Worm (Caenorhabditis elegans) whole organism, L1 larva: ENCODE results near the gene srt-37.
"Not testable (repeated sequence)": the region's sequence is repeated elsewhere in the genome, so short reads cannot be mapped to it uniquely, and the experiment has no call there.

Experiments
- C34B4.2 ChIP-seq: sonication (generic microtip); optimal IDR thresholded peaks from 2 replicates; lab custom pipeline; 2017; ENCODE audit warnings: mild to moderate bottlenecking, missing genetic modification characterization, missing compliant biosample characterization
- Y116A8C.19 ChIP-seq: sonication (generic microtip); optimal IDR thresholded peaks from 2 replicates; lab custom pipeline; 2016; ENCODE audit warnings: missing compliant biosample characterization, missing genetic modification characterization, borderline replicate concordance
- aha-1 ChIP-seq: fragments of 150-350 bp; optimal IDR thresholded peaks from 2 replicates; lab custom pipeline; 2014; ENCODE audit warnings: missing biosample characterization, missing genetic modification characterization
- ama-1 ChIP-seq: fragments of 150-350 bp; optimal IDR thresholded peaks from 2 replicates; lab custom pipeline; 2014
- blmp-1 ChIP-seq: fragments of 150-350 bp; optimal IDR thresholded peaks from 2 replicates; lab custom pipeline; 2014; ENCODE audit warnings: missing biosample characterization, missing genetic modification characterization
- ceh-63 ChIP-seq: fragments of 200-800 bp; sonication (Bioruptor generic); optimal IDR thresholded peaks from 2 replicates; lab custom pipeline; 2018; ENCODE audit warnings: mild to moderate bottlenecking, missing genetic modification characterization, missing compliant biosample characterization
- ceh-82 ChIP-seq, 3 experiments: fragments of 150-350 bp in 1 of 3; sonication (generic microtip) in 2 of 3; optimal IDR thresholded peaks; 2 replicates each; lab custom pipeline; 2014 to 2017; ENCODE audit warnings: missing biosample characterization in 3 of 3, missing genetic modification characterization in 3 of 3
- ceh-88 ChIP-seq: fragments of 200-800 bp; sonication (Bioruptor generic); IDR thresholded peaks from 2 replicates; pipeline ENCODE4 v1.3.6; 2022; ENCODE audit warnings: missing genetic modification characterization, missing compliant biosample characterization
- ceh-90 ChIP-seq: sonication (generic microtip); optimal IDR thresholded peaks from 2 replicates; lab custom pipeline; 2016; ENCODE audit warnings: missing genetic modification characterization, missing compliant biosample characterization
- ces-1 ChIP-seq: fragments of 150-350 bp; optimal IDR thresholded peaks from 2 replicates; lab custom pipeline; 2014; ENCODE audit warnings: missing biosample characterization, missing genetic modification reagents, missing genetic modification characterization
- efl-1 ChIP-seq, 4 experiments: fragments of 150-350 bp; optimal IDR thresholded peaks in 3 of 4; peaks in 1 of 4; 1 replicate in 1 of 4; 2 replicates in 3 of 4; lab custom pipeline; 2014; ENCODE audit warnings: missing biosample characterization in 2 of 4, missing genetic modification characterization in 2 of 4, missing genetic modification reagents in 2 of 4
- egl-13 ChIP-seq: sonication (generic microtip); optimal IDR thresholded peaks from 2 replicates; lab custom pipeline; 2016; ENCODE audit warnings: missing genotype, missing genetic modification reagents, missing genetic modification characterization, missing compliant biosample characterization
- egl-27 ChIP-seq, 2 experiments: fragments of 150-350 bp in 1 of 2; sonication (generic microtip); optimal IDR thresholded peaks; 3 replicates each; lab custom pipeline; 2017 to 2018; ENCODE audit warnings: missing biosample characterization in 2 of 2, missing genetic modification characterization in 2 of 2, missing genetic modification reagents in 2 of 2
- fkh-10 ChIP-seq: sonication (generic microtip); optimal IDR thresholded peaks from 2 replicates; lab custom pipeline; 2017; ENCODE audit warnings: missing biosample characterization, missing genetic modification reagents, missing genetic modification characterization
- fkh-4 ChIP-seq: sonication (generic microtip); optimal IDR thresholded peaks from 2 replicates; lab custom pipeline; 2016; ENCODE audit warnings: missing compliant biosample characterization, missing genetic modification characterization, borderline replicate concordance
- grh-1 ChIP-seq: fragments of 200-800 bp; sonication (Bioruptor generic); IDR thresholded peaks from 2 replicates; pipeline ENCODE4 v1.3.6; 2022; ENCODE audit warnings: missing genetic modification reagents, missing genetic modification characterization, missing compliant biosample characterization
- hlh-17 ChIP-seq: fragments of 200-800 bp; sonication (Bioruptor generic); optimal IDR thresholded peaks from 2 replicates; lab custom pipeline; 2018; ENCODE audit warnings: missing genetic modification characterization, mild to moderate bottlenecking, missing compliant biosample characterization, moderate library complexity, borderline replicate concordance
- hlh-4 ChIP-seq: sonication (generic microtip); optimal IDR thresholded peaks from 2 replicates; lab custom pipeline; 2016; ENCODE audit warnings: mild to moderate bottlenecking, missing genetic modification characterization, missing compliant biosample characterization
- hpl-2 ChIP-seq: fragments of 150-350 bp; optimal IDR thresholded peaks from 2 replicates; lab custom pipeline; 2014; ENCODE audit warnings: missing biosample characterization, missing genetic modification reagents, missing genetic modification characterization
- irx-1 ChIP-seq: sonication (generic microtip); optimal IDR thresholded peaks from 2 replicates; lab custom pipeline; 2016; ENCODE audit warnings: missing genetic modification characterization, missing compliant biosample characterization
- jun-1 ChIP-seq: fragments of 150-350 bp; optimal IDR thresholded peaks from 2 replicates; lab custom pipeline; 2014; ENCODE audit warnings: missing biosample characterization, missing genetic modification reagents, missing genetic modification characterization
- lin-15B ChIP-seq: fragments of 150-350 bp; sonication (generic microtip); optimal IDR thresholded peaks from 3 replicates; lab custom pipeline; 2014; ENCODE audit warnings: missing biosample characterization, missing genetic modification characterization
- mab-9 ChIP-seq: fragments of 200-800 bp; sonication (Bioruptor generic); IDR thresholded peaks from 2 replicates; pipeline ENCODE4 v1.3.6; 2022; ENCODE audit warnings: missing genetic modification reagents, missing genetic modification characterization, missing compliant biosample characterization
- mdl-1 ChIP-seq, 2 experiments: fragments of 150-350 bp; optimal IDR thresholded peaks; 2 replicates each; lab custom pipeline; 2014 to 2017; ENCODE audit warnings: missing biosample characterization in 2 of 2, missing genetic modification characterization in 2 of 2, inconsistent platforms in 1 of 2
- mep-1 ChIP-seq: fragments of 150-350 bp; optimal IDR thresholded peaks from 2 replicates; lab custom pipeline; 2014; ENCODE audit warnings: missing biosample characterization, missing genetic modification characterization
- nhr-12 ChIP-seq: sonication (generic microtip); optimal IDR thresholded peaks from 2 replicates; lab custom pipeline; 2017; ENCODE audit warnings: missing biosample characterization, missing genetic modification characterization
- nhr-237 ChIP-seq: fragments of 150-350 bp; optimal IDR thresholded peaks from 2 replicates; lab custom pipeline; 2014; ENCODE audit warnings: missing biosample characterization, missing genetic modification characterization
- nhr-71 ChIP-seq: sonication (generic microtip); optimal IDR thresholded peaks from 2 replicates; lab custom pipeline; 2016; ENCODE audit warnings: mild to moderate bottlenecking, missing genetic modification characterization, moderate library complexity, missing compliant biosample characterization
- nhr-76 ChIP-seq: sonication (generic microtip); optimal IDR thresholded peaks from 2 replicates; lab custom pipeline; 2017; ENCODE audit warnings: missing biosample characterization, missing genetic modification characterization
- nhr-77 ChIP-seq: fragments of 150-350 bp; optimal IDR thresholded peaks from 2 replicates; lab custom pipeline; 2014; ENCODE audit warnings: missing biosample characterization, missing genetic modification characterization
- nhr-84 ChIP-seq: sonication (generic microtip); optimal IDR thresholded peaks from 2 replicates; lab custom pipeline; 2017; ENCODE audit warnings: missing biosample characterization, missing genetic modification characterization
- nhr-85 ChIP-seq: sonication (generic microtip); peaks from one replicate; lab custom pipeline; 2016; ENCODE audit warnings: missing genetic modification characterization, inconsistent platforms, missing compliant biosample characterization
- nhr-90 ChIP-seq: sonication (generic microtip); optimal IDR thresholded peaks from 2 replicates; lab custom pipeline; 2016; ENCODE audit warnings: mild to moderate bottlenecking, missing genetic modification characterization, missing compliant biosample characterization; ENCODE audit not compliant: poor library complexity
- rnt-1 ChIP-seq: sonication (generic microtip); optimal IDR thresholded peaks from 2 replicates; lab custom pipeline; 2016; ENCODE audit warnings: mild to moderate bottlenecking, missing genetic modification characterization, moderate library complexity, missing compliant biosample characterization
- skn-1 ChIP-seq: fragments of 150-350 bp; optimal IDR thresholded peaks from 2 replicates; lab custom pipeline; 2014; ENCODE audit warnings: missing biosample characterization, missing genetic modification characterization
- snpc-4 ChIP-seq: fragments of 150-350 bp; optimal IDR thresholded peaks from 2 replicates; lab custom pipeline; 2014; ENCODE audit warnings: missing biosample characterization, missing genetic modification characterization
- snu-23 ChIP-seq: sonication (generic microtip); optimal IDR thresholded peaks from 2 replicates; lab custom pipeline; 2016; ENCODE audit warnings: missing genetic modification characterization, missing compliant biosample characterization
- swsn-7 ChIP-seq: sonication (generic microtip); optimal IDR thresholded peaks from 2 replicates; lab custom pipeline; 2016; ENCODE audit warnings: missing genetic modification characterization, missing compliant biosample characterization
- unc-62 ChIP-seq: fragments of 150-350 bp; optimal IDR thresholded peaks from 2 replicates; lab custom pipeline; 2014; ENCODE audit warnings: missing biosample characterization, missing genetic modification reagents, missing genetic modification characterization
- unc-98 ChIP-seq: fragments of 200-800 bp; sonication (Bioruptor generic); IDR thresholded peaks from 2 replicates; pipeline ENCODE4 v1.3.6; 2022; ENCODE audit warnings: missing genetic modification characterization, missing compliant biosample characterization
- vab-15 ChIP-seq: sonication (generic microtip); optimal IDR thresholded peaks from 2 replicates; lab custom pipeline; 2017; ENCODE audit warnings: missing genotype, mild to moderate bottlenecking, missing genetic modification characterization, missing compliant biosample characterization
- xbp-1 ChIP-seq: sonication (generic microtip); optimal IDR thresholded peaks from 2 replicates; lab custom pipeline; 2016; ENCODE audit warnings: missing genetic modification characterization, missing compliant biosample characterization
- zag-1 ChIP-seq: fragments of 150-350 bp; optimal IDR thresholded peaks from 2 replicates; lab custom pipeline; 2014; ENCODE audit warnings: missing biosample characterization, missing genetic modification characterization
- ztf-11 ChIP-seq, 2 experiments: sonication (generic microtip); optimal IDR thresholded peaks; 2 replicates each; lab custom pipeline; 2016 to 2017; ENCODE audit warnings: missing genetic modification characterization in 2 of 2, missing biosample characterization in 1 of 2, missing compliant biosample characterization in 1 of 2
- ztf-4 ChIP-seq: fragments of 150-350 bp; optimal IDR thresholded peaks from 2 replicates; lab custom pipeline; 2014; ENCODE audit warnings: missing biosample characterization, missing genetic modification characterization

Gene srt-37

DNA sequence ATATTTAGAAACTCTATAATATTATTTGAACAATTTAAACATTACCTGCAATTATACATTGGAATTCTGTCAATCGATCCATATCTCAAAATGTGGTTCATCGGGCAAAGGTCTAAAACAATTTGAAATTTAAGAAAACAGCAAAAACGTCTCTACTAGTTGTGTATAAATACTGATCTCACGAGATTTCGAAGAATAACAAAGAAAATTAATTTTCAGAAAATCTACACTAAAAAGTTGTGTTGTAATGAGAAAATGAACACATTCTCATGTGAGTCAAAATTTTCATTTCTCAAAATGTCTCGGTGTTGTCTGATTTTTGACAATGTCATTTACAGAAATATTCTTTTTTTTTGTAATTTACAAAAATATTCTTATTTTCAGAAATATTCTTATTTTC is 13.4 kb downstream of the srt-37 start, which contains the start of gene srt-36:
Gene srt-36 (minus strand): TSS at position 101 of the 400 bp plus-strand sequence.
- not testable (repeated sequence) for TF ChIP-seq nhr-85 (tag; lab: Kevin White, UChicago); ces-1 (GFP tag; lab: Kevin White, UChicago); unc-98 (GFP tag; lab: Robert Waterston, UW)
- TF ChIP-seq, all 84 proteins: peak for 0; not testable (repeated sequence) for 84

DNA sequence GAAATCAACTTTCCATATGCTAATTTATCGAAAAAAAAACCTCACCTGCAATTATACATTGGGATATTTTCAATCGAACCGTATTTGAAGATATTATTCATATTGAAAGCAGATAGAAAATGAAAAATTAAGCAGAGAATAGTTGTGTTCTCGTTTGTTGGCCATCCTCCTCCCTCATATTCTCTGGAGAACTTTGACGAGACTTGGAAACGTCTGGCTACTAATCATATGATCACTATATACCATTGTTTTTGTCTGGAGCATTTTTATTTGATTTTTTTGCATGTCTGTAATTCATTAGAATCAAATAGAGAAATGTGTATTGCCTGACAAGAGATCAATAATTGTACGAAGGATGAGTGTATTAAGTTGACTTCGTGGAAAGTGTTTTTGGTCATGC is 17.1 kb downstream of the srt-37 start, which contains the start of gene srt-35:
Gene srt-35 (minus strand): TSS at position 101 of the 400 bp plus-strand sequence.
- no peak for TF ChIP-seq irx-1 (tag; lab: Kevin White, UChicago)
- TF ChIP-seq nhr-77 = no peak
- no peak for TF ChIP-seq swsn-7
- TF ChIP-seq blmp-1 = no peak
- no peak for TF ChIP-seq snpc-4
- TF ChIP-seq snu-23 (GFP tag; lab: Kevin White, UChicago) = no peak
- TF ChIP-seq nhr-12 (tag; lab: Kevin White, UChicago) = no peak
- TF ChIP-seq nhr-71 (tag; lab: Kevin White, UChicago) = no peak
- TF ChIP-seq nhr-76 (tag; lab: Kevin White, UChicago) = no peak
- TF ChIP-seq lin-15B (tag; lab: Kevin White, UChicago) = no peak
- TF ChIP-seq ztf-11 (tag; optimal IDR thresholded peaks at IDR 0.05; lab: Kevin White, UChicago) = no peak
- TF ChIP-seq unc-62 (GFP tag; lab: Kevin White, UChicago) = no peak
- TF ChIP-seq aha-1 = no peak

DNA sequence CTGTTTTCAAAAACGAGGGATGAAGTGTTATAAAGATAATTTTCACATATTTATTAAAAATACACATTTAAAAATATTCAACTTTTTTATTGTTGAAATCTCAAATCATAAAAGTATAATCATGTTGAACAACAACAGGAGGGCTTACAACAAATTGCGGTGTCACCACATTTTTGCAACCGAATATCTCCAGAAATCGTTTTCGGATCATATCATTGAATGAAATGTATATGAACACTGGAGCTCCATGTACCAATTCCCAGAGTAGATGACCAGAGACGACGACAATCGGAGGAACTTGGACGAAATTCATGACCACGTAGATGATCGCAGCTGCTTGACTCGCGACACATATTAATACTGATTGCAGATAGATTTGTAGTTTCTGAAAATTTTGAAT is 20.2 kb downstream of the srt-37 start:
- no peak for TF ChIP-seq blmp-1
- TF ChIP-seq efl-1 (optimal IDR thresholded peaks at IDR 0.05; lab: Kevin White, UChicago) = no peak
- peak in 1 of 2 experiments; percentile 64 for TF ChIP-seq efl-1 (GFP tag; optimal IDR thresholded peaks at IDR 0.05 in 1 of 2; lab: Kevin White, UChicago)
- TF ChIP-seq rnt-1 (tag; lab: Kevin White, UChicago) = no peak
- TF ChIP-seq egl-13 = no peak
- TF ChIP-seq fkh-10 (GFP tag; lab: Kevin White, UChicago) = no peak
- no peak for TF ChIP-seq ztf-11 (tag; optimal IDR thresholded peaks at IDR 0.05; lab: Kevin White, UChicago)
- TF ChIP-seq ceh-90 (tag; lab: Kevin White, UChicago) = no peak

DNA sequence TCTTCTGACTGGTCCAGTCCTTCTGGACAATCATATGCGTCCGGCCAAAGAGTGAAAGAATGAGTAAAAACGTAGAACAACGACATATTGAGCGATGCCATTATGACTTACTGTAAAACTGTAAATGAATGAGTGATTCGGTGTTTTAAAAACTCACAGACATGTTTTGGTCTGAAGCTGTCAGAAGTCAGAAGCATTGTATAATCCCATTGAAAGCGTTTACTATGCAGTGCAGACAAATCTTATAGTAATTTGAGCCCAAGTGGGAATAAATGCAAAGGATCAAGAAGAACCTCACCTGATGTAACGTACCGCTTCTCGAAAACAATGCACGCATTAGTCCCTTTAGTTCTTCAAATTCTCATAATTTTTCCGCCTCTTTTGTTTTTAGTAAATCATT is 21.5 kb downstream of the srt-37 start, which contains the start of gene srt-3:
Gene srt-3 (minus strand): TSS at position 101 of the 400 bp plus-strand sequence.
- TF ChIP-seq hpl-2 (no peak), mab-9 (no peak), ceh-88 (no peak), hlh-4 (no peak), fkh-4 (tag; lab: Kevin White, UChicago) (no peak), xbp-1 (no peak), irx-1 (tag; lab: Kevin White, UChicago) (no peak), nhr-84 (tag; lab: Kevin White, UChicago) (no peak), hlh-17 (GFP tag; lab: Kevin White, UChicago) (no peak), fkh-10 (GFP tag; lab: Kevin White, UChicago) (no peak), snu-23 (GFP tag; lab: Kevin White, UChicago) (no peak), nhr-76 (tag; lab: Kevin White, UChicago) (no peak), ztf-4 (tag; lab: Kevin White, UChicago) (no peak), vab-15 (no peak), swsn-7 (no peak), zag-1 (tag; lab: Kevin White, UChicago) (no peak), C34B4.2 (tag; lab: Kevin White, UChicago) (no peak), rnt-1 (tag; lab: Kevin White, UChicago) (no peak), jun-1 (no peak)
- TF ChIP-seq, all 84 proteins: peak for 0

DNA sequence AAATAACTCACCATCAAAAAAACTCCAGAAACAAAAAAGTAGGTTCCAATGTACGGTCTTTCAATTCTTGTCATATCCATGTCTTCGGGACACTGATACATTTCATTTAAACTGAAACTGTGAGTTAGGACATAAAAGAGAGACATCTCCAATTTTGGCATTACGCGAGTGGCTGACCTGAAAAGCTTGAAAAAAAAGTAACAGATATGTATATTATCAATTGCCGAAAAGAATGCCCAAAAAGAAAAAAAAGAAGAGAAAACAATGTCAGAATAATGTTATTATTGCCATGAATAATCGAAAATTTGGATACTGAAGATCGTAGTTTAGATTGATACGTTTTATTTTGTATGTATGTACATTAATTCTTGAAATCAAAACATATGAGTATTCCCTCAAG is 25.1 kb downstream of the srt-37 start, which contains the start of gene srt-14:
Gene srt-14 (minus strand): TSS at position 101 of the 400 bp plus-strand sequence.
- TF ChIP-seq egl-27 (tag; optimal IDR thresholded peaks at IDR 0.05; lab: Kevin White, UChicago) = no peak
- TF ChIP-seq Y116A8C.19 = no peak
- TF ChIP-seq ceh-90 (tag; lab: Kevin White, UChicago) = no peak
- no peak for TF ChIP-seq ama-1
- TF ChIP-seq blmp-1 = no peak
- no peak for TF ChIP-seq jun-1
- TF ChIP-seq nhr-237 = no peak
- no peak for TF ChIP-seq ceh-63 (GFP tag; lab: Kevin White, UChicago)
- TF ChIP-seq mep-1 (tag; lab: Kevin White, UChicago) = no peak
- TF ChIP-seq grh-1 (GFP tag; lab: Robert Waterston, UW) = no peak
- TF ChIP-seq nhr-90 = no peak
- no peak for TF ChIP-seq fkh-4 (tag; lab: Kevin White, UChicago)
- TF ChIP-seq skn-1 (tag; lab: Kevin White, UChicago) = no peak
- no peak for TF ChIP-seq ceh-82 (tag; optimal IDR thresholded peaks at IDR 0.05; lab: Kevin White, UChicago)
- TF ChIP-seq mdl-1 (tag; optimal IDR thresholded peaks at IDR 0.05; lab: Kevin White, UChicago) = no peak
- no peak for TF ChIP-seq hlh-17 (GFP tag; lab: Kevin White, UChicago)
- no peak for TF ChIP-seq ztf-4 (tag; lab: Kevin White, UChicago)
